Fruit fly (Drosophila melanogaster): ENCODE data around the gene Acsx4.

dm6 chr3R:19834982-19835381 is 51.7 kb downstream of the Acsx4 start:
- TF ChIP-seq psq (optimal IDR thresholded peaks at IDR 0.05) (no peak), insv (optimal IDR thresholded peaks at IDR 0.05) (no peak)
